Worm (Caenorhabditis elegans) whole organism, L1 larva: ENCODE measurements around the gene T28A11.22.

Experiments used
- alr-1 ChIP-seq: fragments of 200-800 bp; sonication (Bioruptor generic); optimal IDR thresholded peaks from 2 replicates; lab custom pipeline; 2018; ENCODE audit warnings: borderline replicate concordance, mild to moderate bottlenecking, missing genetic modification characterization, missing compliant biosample characterization
- lsy-2 ChIP-seq, 2 experiments: fragments of 150-350 bp; optimal IDR thresholded peaks; 2 replicates each; lab custom pipeline; 2014; ENCODE audit warnings: missing biosample characterization in 2 of 2, missing genetic modification characterization in 2 of 2
- mef-2 ChIP-seq: fragments of 150-350 bp; optimal IDR thresholded peaks from 2 replicates; lab custom pipeline; 2014; ENCODE audit warnings: missing biosample characterization, missing genetic modification characterization
- nhr-20 ChIP-seq: sonication (generic microtip); optimal IDR thresholded peaks from 2 replicates; lab custom pipeline; 2016; ENCODE audit warnings: mild to moderate bottlenecking, missing genetic modification characterization, missing compliant biosample characterization
- unc-62 ChIP-seq: fragments of 150-350 bp; optimal IDR thresholded peaks from 2 replicates; lab custom pipeline; 2014; ENCODE audit warnings: missing biosample characterization, missing genetic modification reagents, missing genetic modification characterization

DNA sequence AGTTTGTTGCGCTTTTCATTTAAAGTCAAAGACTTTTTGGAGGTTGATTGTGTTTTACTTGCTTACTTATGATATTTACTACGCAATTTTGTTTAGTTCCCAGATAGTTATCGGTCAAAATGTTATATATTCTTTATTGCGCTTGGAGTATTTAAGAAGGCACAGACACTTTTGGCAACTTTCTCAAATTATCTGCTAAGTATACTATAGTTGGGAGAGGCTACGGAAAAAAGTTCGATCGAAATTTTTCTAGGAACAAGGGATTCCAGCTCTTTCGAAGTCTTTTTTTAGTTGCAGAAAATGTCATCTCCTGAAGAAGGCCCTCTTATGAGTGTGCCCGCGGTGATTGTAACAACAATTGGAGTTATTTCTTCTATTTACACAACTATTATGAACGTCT, 2.7 kb downstream of the T28A11.22 start, which contains the start of gene srbc-5:
- TF ChIP-seq alr-1 (tag; lab: Kevin White, UChicago) (no peak), nhr-20 (tag; lab: Kevin White, UChicago) (no peak), lsy-2 (tag; optimal IDR thresholded peaks at IDR 0.05; lab: Kevin White, UChicago) (no peak), mef-2 (tag; lab: Kevin White, UChicago) (no peak), unc-62 (GFP tag; lab: Kevin White, UChicago) (no peak)
